Worm (Caenorhabditis elegans): Measurements from ENCODE around the gene C43G2.3.

The C43G2.3 gene

ce11 chrIV:6555388-6556330, 22.4 kb upstream of the C43G2.3 start, which contains the start of gene paqr-1:
TSS of gene paqr-1 (minus strand) at chrIV:6555438.
- TF ChIP-seq unc-55 (GFP tag; optimal IDR thresholded peaks at IDR 0.05) = peak; percentile 84
- TF ChIP-seq gmeb-1 (tag; optimal IDR thresholded peaks at IDR 0.05) = peak; percentile 36
- TF ChIP-seq lin-11 (tag; optimal IDR thresholded peaks at IDR 0.05) = no peak
- no peak for TF ChIP-seq elt-3 (tag; optimal IDR thresholded peaks at IDR 0.05)
- TF ChIP-seq unc-62 (GFP tag; optimal IDR thresholded peaks at IDR 0.05) = no peak
- TF ChIP-seq zag-1 (tag; optimal IDR thresholded peaks at IDR 0.05) = no peak
- TF ChIP-seq skn-1 (tag; optimal IDR thresholded peaks at IDR 0.05) = no peak
- no peak for TF ChIP-seq ZK546.5 (tag; optimal IDR thresholded peaks at IDR 0.05)
- no peak for TF ChIP-seq Y55F3AM.14 (GFP tag; optimal IDR thresholded peaks at IDR 0.05)
- peak; percentile 88 for TF ChIP-seq sma-9 (GFP tag; optimal IDR thresholded peaks at IDR 0.05)
- no peak for TF ChIP-seq sma-9 (tag; optimal IDR thresholded peaks at IDR 0.05)
- TF ChIP-seq alr-1 (tag; optimal IDR thresholded peaks at IDR 0.05) = no peak
- TF ChIP-seq ztf-11 (tag; optimal IDR thresholded peaks at IDR 0.05) = no peak
- TF ChIP-seq aly-2 (tag; optimal IDR thresholded peaks at IDR 0.05) = no peak
- no peak for TF ChIP-seq mbf-1 (tag; optimal IDR thresholded peaks at IDR 0.05)
- TF ChIP-seq blmp-1 (tag; optimal IDR thresholded peaks at IDR 0.05; ENCODE audit: insufficient read depth) = peak; percentile 64
- TF ChIP-seq lin-39 (tag; optimal IDR thresholded peaks at IDR 0.05) = no peak
- peak; percentile 53 for TF ChIP-seq C34F6.9 (tag; optimal IDR thresholded peaks at IDR 0.05)
- TF ChIP-seq nhr-10 (tag; optimal IDR thresholded peaks at IDR 0.05) = no peak
- peak in 1 of 2 experiments; percentile 51 for TF ChIP-seq lsy-2 (tag; optimal IDR thresholded peaks at IDR 0.05)
- no peak for TF ChIP-seq ceh-16 (tag; optimal IDR thresholded peaks at IDR 0.05)
- no peak for TF ChIP-seq nhr-25 (tag; optimal IDR thresholded peaks at IDR 0.05)
- TF ChIP-seq elt-1 (tag; optimal IDR thresholded peaks at IDR 0.05) = no peak
- TF ChIP-seq nhr-23 (tag; optimal IDR thresholded peaks at IDR 0.05) = no peak
- peak; percentile 31 for TF ChIP-seq nhr-129 (tag; optimal IDR thresholded peaks at IDR 0.05)
- TF ChIP-seq egl-27 (tag; optimal IDR thresholded peaks at IDR 0.05) = no peak
- TF ChIP-seq snpc-4 (tag; optimal IDR thresholded peaks at IDR 0.05) = no peak
- no peak for TF ChIP-seq nhr-237 (tag; optimal IDR thresholded peaks at IDR 0.05)
- TF ChIP-seq crh-2 (tag; optimal IDR thresholded peaks at IDR 0.05) = peak; percentile 14
- TF ChIP-seq mdl-1 (tag; optimal IDR thresholded peaks at IDR 0.05) = peak in 1 of 2 experiments; percentile 40
- no peak for TF ChIP-seq sem-4 (tag; optimal IDR thresholded peaks at IDR 0.05)
- TF ChIP-seq fos-1 (tag; optimal IDR thresholded peaks at IDR 0.05) = peak; percentile 14
- TF ChIP-seq sma-3 (GFP tag; optimal IDR thresholded peaks at IDR 0.05) = no peak
- TF ChIP-seq ztf-4 (tag; optimal IDR thresholded peaks at IDR 0.05) = no peak

- TF ChIP-seq unc-55 (GFP tag; optimal IDR thresholded peaks at IDR 0.05) = peak; percentile 69
- TF ChIP-seq fos-1 (tag; optimal IDR thresholded peaks at IDR 0.05) = peak; percentile 33
- peak; percentile 56 for TF ChIP-seq gmeb-1 (tag; optimal IDR thresholded peaks at IDR 0.05)
- peak; percentile 24 for TF ChIP-seq Y55F3AM.14 (GFP tag; optimal IDR thresholded peaks at IDR 0.05)
- TF ChIP-seq nhr-129 (tag; optimal IDR thresholded peaks at IDR 0.05) = peak; percentile 73
- TF ChIP-seq mbf-1 (tag; optimal IDR thresholded peaks at IDR 0.05) = no peak
- peak; percentile 77 for TF ChIP-seq C34F6.9 (tag; optimal IDR thresholded peaks at IDR 0.05)
- TF ChIP-seq egl-27 (tag; optimal IDR thresholded peaks at IDR 0.05) = peak; percentile 21
- no peak for TF ChIP-seq nhr-237 (tag; optimal IDR thresholded peaks at IDR 0.05)
- TF ChIP-seq blmp-1 (tag; optimal IDR thresholded peaks at IDR 0.05; ENCODE audit: insufficient read depth) = peak; percentile 12
- TF ChIP-seq nhr-25 (tag; optimal IDR thresholded peaks at IDR 0.05) = peak; percentile 19
- no peak for TF ChIP-seq elt-1 (tag; optimal IDR thresholded peaks at IDR 0.05)
- peak; percentile 26 for TF ChIP-seq zag-1 (tag; optimal IDR thresholded peaks at IDR 0.05)
- TF ChIP-seq aly-2 (tag; optimal IDR thresholded peaks at IDR 0.05) = no peak
- TF ChIP-seq lin-11 (tag; optimal IDR thresholded peaks at IDR 0.05) = peak; percentile 56
- TF ChIP-seq ztf-4 (tag; optimal IDR thresholded peaks at IDR 0.05) = peak; percentile 34
- TF ChIP-seq sma-3 (GFP tag; optimal IDR thresholded peaks at IDR 0.05) = peak; percentile 64
- peak; percentile 70 for TF ChIP-seq sma-9 (GFP tag; optimal IDR thresholded peaks at IDR 0.05)
- TF ChIP-seq sma-9 (tag; optimal IDR thresholded peaks at IDR 0.05) = no peak
- TF ChIP-seq nhr-21 (tag; optimal IDR thresholded peaks at IDR 0.05) = peak; percentile 15
- peak; percentile 61 for TF ChIP-seq F13H6.1 (tag; optimal IDR thresholded peaks at IDR 0.05)
- TF ChIP-seq lsy-2 (tag; optimal IDR thresholded peaks at IDR 0.05) = peak; percentile 44 to 70
- peak in 1 of 2 experiments; percentile 60 for TF ChIP-seq mdl-1 (tag; optimal IDR thresholded peaks at IDR 0.05)
- no peak for TF ChIP-seq ztf-1 (GFP tag; conservative IDR thresholded peaks at IDR 0.05)
- peak; percentile 78 for TF ChIP-seq crh-2 (tag; optimal IDR thresholded peaks at IDR 0.05)
- peak; percentile 72 for TF ChIP-seq lin-13 (GFP tag; optimal IDR thresholded peaks at IDR 0.05)
These were observed 21.2 kb upstream of the C43G2.3 start, which contains the start of gene try-3 for ce11 chrIV:6556624-6557368. TSS of gene try-3 (plus strand) at chrIV:6557155.
